Worm (Caenorhabditis elegans) whole organism, early embryonic: ENCODE results near the gene bcmo-1.

Source experiments
- B0310.2 ChIP-seq: sonication (generic microtip); optimal IDR thresholded peaks from 2 replicates; lab custom pipeline; 2016; ENCODE audit warnings: mild to moderate bottlenecking, missing genetic modification characterization, missing compliant biosample characterization
- F13C5.2 ChIP-seq: sonication (generic microtip); optimal IDR thresholded peaks from 2 replicates; lab custom pipeline; 2017; ENCODE audit warnings: mild to moderate bottlenecking, missing genetic modification characterization, inconsistent platforms, missing compliant biosample characterization
- aly-1 ChIP-seq: sonication (generic microtip); optimal IDR thresholded peaks from 2 replicates; lab custom pipeline; 2016; ENCODE audit warnings: missing genetic modification characterization, missing compliant biosample characterization
- ama-1 ChIP-seq: fragments of 150-350 bp; optimal IDR thresholded peaks from 2 replicates; lab custom pipeline; 2014
- ceh-13 ChIP-seq: fragments of 200-800 bp; sonication (Bioruptor generic); optimal IDR thresholded peaks from 2 replicates; lab custom pipeline; 2018; ENCODE audit warnings: mild to moderate bottlenecking, missing genetic modification characterization, missing compliant biosample characterization
- ceh-36 ChIP-seq: sonication (generic microtip); optimal IDR thresholded peaks from 2 replicates; lab custom pipeline; 2016; ENCODE audit warnings: missing genetic modification characterization, inconsistent platforms, missing compliant biosample characterization
- ets-7 ChIP-seq: sonication (generic microtip); optimal IDR thresholded peaks from 2 replicates; lab custom pipeline; 2016; ENCODE audit warnings: missing genotype, missing genetic modification characterization, missing compliant biosample characterization
- flt-1 ChIP-seq: fragments of 200-800 bp; sonication (Bioruptor generic); IDR thresholded peaks from 2 replicates; pipeline ENCODE4 v1.3.6; 2022; ENCODE audit warnings: missing genetic modification characterization, missing compliant biosample characterization
- hmbx-1 ChIP-seq: sonication (generic microtip); optimal IDR thresholded peaks from 2 replicates; lab custom pipeline; 2016; ENCODE audit warnings: mild to moderate bottlenecking, missing genetic modification characterization, missing compliant biosample characterization
- hmg-4 ChIP-seq: fragments of 200-800 bp; sonication (Bioruptor generic); optimal IDR thresholded peaks from 2 replicates; lab custom pipeline; 2018; ENCODE audit warnings: mild to moderate bottlenecking, missing genetic modification characterization, missing compliant biosample characterization
- hnd-1 ChIP-seq: sonication (generic microtip); optimal IDR thresholded peaks from 2 replicates; lab custom pipeline; 2016; ENCODE audit warnings: missing genetic modification characterization, missing compliant biosample characterization
- pes-1 ChIP-seq: fragments of 200-800 bp; sonication (Bioruptor generic); IDR thresholded peaks from 2 replicates; pipeline ENCODE4 v1.3.6; 2022; ENCODE audit warnings: missing genetic modification reagents, missing genetic modification characterization, missing compliant biosample characterization
- scrt-1 ChIP-seq: fragments of 200-800 bp; sonication (Bioruptor generic); IDR thresholded peaks from 2 replicates; pipeline ENCODE4 v1.3.6; 2022; ENCODE audit warnings: missing genetic modification characterization, missing compliant biosample characterization
- sea-1 ChIP-seq: fragments of 200-800 bp; sonication (Bioruptor generic); conservative IDR thresholded peaks from 2 replicates; pipeline ENCODE4 v1.3.6; 2022; ENCODE audit warnings: missing genetic modification characterization, missing compliant biosample characterization
- tbx-11 ChIP-seq: fragments of 200-800 bp; sonication (Bioruptor generic); IDR thresholded peaks from 2 replicates; pipeline ENCODE4 v1.3.6; 2022; ENCODE audit warnings: missing genetic modification characterization, missing compliant biosample characterization
- tbx-37 ChIP-seq: fragments of 200-800 bp; sonication (Bioruptor generic); conservative IDR thresholded peaks from 2 replicates; pipeline ENCODE4 v1.3.6; 2022; ENCODE audit warnings: missing genetic modification reagents, missing genetic modification characterization, missing compliant biosample characterization
- tra-4 ChIP-seq: sonication (generic microtip); optimal IDR thresholded peaks from 2 replicates; lab custom pipeline; 2017; ENCODE audit warnings: missing genetic modification characterization, missing compliant biosample characterization

The bcmo-1 gene

ce11 chrII:12830347-12830746, at the start of gene bcmo-1:
Gene bcmo-1 (plus strand): TSS chrII:12830676.
- TF ChIP-seq ceh-36 (tag; lab: Kevin White, UChicago) (no peak), tbx-11 (GFP tag; lab: Robert Waterston, UW) (no peak), aly-1 (tag; lab: Kevin White, UChicago) (no peak), ets-7 (tag; lab: Kevin White, UChicago) (no peak), flt-1 (GFP tag; lab: Robert Waterston, UW) (no peak), B0310.2 (tag; lab: Kevin White, UChicago) (no peak), ceh-13 (GFP tag; lab: Kevin White, UChicago) (no peak), ama-1 (lab: Kevin White, UChicago) (no peak), tbx-37 (no peak), pes-1 (GFP tag; lab: Robert Waterston, UW) (no peak), sea-1 (GFP tag; lab: Robert Waterston, UW) (no peak), tra-4 (tag; lab: Kevin White, UChicago) (no peak), scrt-1 (GFP tag; lab: Robert Waterston, UW) (no peak), hnd-1 (tag; lab: Kevin White, UChicago) (no peak), hmg-4 (GFP tag; lab: Kevin White, UChicago) (no peak), F13C5.2 (tag; lab: Kevin White, UChicago) (no peak), hmbx-1 (tag; lab: Kevin White, UChicago) (no peak)

- TF ChIP-seq ama-1 (lab: Kevin White, UChicago) (no peak), scrt-1 (GFP tag; lab: Robert Waterston, UW) (no peak), flt-1 (GFP tag; lab: Robert Waterston, UW) (no peak), hnd-1 (tag; lab: Kevin White, UChicago) (no peak), tbx-37 (no peak), tbx-11 (GFP tag; lab: Robert Waterston, UW) (no peak)
Observed at ce11 chrII:12785391-12785790, 45.1 kb upstream of the bcmo-1 start, which contains the start of gene Y46G5A.15. Gene Y46G5A.15 (minus strand): TSS chrII:12785416.

- TF ChIP-seq flt-1 (GFP tag; lab: Robert Waterston, UW) (no peak), aly-1 (tag; lab: Kevin White, UChicago) (no peak), scrt-1 (GFP tag; lab: Robert Waterston, UW) (no peak), F13C5.2 (tag; lab: Kevin White, UChicago) (peak; percentile 14), tbx-37 (no peak), sea-1 (GFP tag; lab: Robert Waterston, UW) (no peak), hnd-1 (tag; lab: Kevin White, UChicago) (no peak), ceh-36 (tag; lab: Kevin White, UChicago) (no peak), B0310.2 (tag; lab: Kevin White, UChicago) (peak; percentile 24), ama-1 (lab: Kevin White, UChicago) (peak; percentile 79), ceh-13 (GFP tag; lab: Kevin White, UChicago) (no peak), tra-4 (tag; lab: Kevin White, UChicago) (peak; percentile 22), tbx-11 (GFP tag; lab: Robert Waterston, UW) (no peak), pes-1 (GFP tag; lab: Robert Waterston, UW) (0 out of 2 replicates have a peak, but pooled peaks have one; percentile 20), ets-7 (tag; lab: Kevin White, UChicago) (no peak), hmg-4 (GFP tag; lab: Kevin White, UChicago) (no peak), hmbx-1 (tag; lab: Kevin White, UChicago) (no peak)
Observed at ce11 chrII:12787831-12788248, 42.6 kb upstream of the bcmo-1 start, which contains the start of gene alkb-7. Gene alkb-7 (minus strand): TSS chrII:12788153.

ce11 chrII:12789497-12789896, 41.0 kb upstream of the bcmo-1 start:
- no peak for TF ChIP-seq hmg-4 (GFP tag; lab: Kevin White, UChicago)
- TF ChIP-seq aly-1 (tag; lab: Kevin White, UChicago) = peak; percentile 49

ce11 chrII:12790392-12790791, 40.1 kb upstream of the bcmo-1 start:
- no peak for TF ChIP-seq scrt-1 (GFP tag; lab: Robert Waterston, UW)
- no peak for TF ChIP-seq ceh-13 (GFP tag; lab: Kevin White, UChicago)
- no peak for TF ChIP-seq tbx-11 (GFP tag; lab: Robert Waterston, UW)
- TF ChIP-seq B0310.2 (tag; lab: Kevin White, UChicago) = no peak
- no peak for TF ChIP-seq hmg-4 (GFP tag; lab: Kevin White, UChicago)
- no peak for TF ChIP-seq F13C5.2 (tag; lab: Kevin White, UChicago)
- no peak for TF ChIP-seq hmbx-1 (tag; lab: Kevin White, UChicago)
- TF ChIP-seq tra-4 (tag; lab: Kevin White, UChicago) = no peak
- no peak for TF ChIP-seq ama-1 (lab: Kevin White, UChicago)
- TF ChIP-seq pes-1 (GFP tag; lab: Robert Waterston, UW) = no peak
- TF ChIP-seq tbx-37 = no peak
- TF ChIP-seq aly-1 (tag; lab: Kevin White, UChicago) = no peak
- no peak for TF ChIP-seq sea-1 (GFP tag; lab: Robert Waterston, UW)

ce11 chrII:12795188-12795587, 35.3 kb upstream of the bcmo-1 start:
- TF ChIP-seq flt-1 (GFP tag; lab: Robert Waterston, UW) (no peak), ets-7 (tag; lab: Kevin White, UChicago) (no peak), hmg-4 (GFP tag; lab: Kevin White, UChicago) (no peak), hnd-1 (tag; lab: Kevin White, UChicago) (no peak), ceh-13 (GFP tag; lab: Kevin White, UChicago) (no peak)

ce11 chrII:12796040-12796502, 34.4 kb upstream of the bcmo-1 start, which contains the start of gene cpt-1:
Gene cpt-1 (minus strand): TSS chrII:12796452.
- no peak for TF ChIP-seq hmg-4 (GFP tag; lab: Kevin White, UChicago)
